Fruit fly (Drosophila melanogaster) whole organism, adult: Measurements from ENCODE around the gene Gycbeta100B.

Experiments
- CG11617 ChIP-seq: fragments of 200-800 bp; sonication (Bioruptor generic); optimal IDR thresholded peaks from 2 replicates; lab custom pipeline; 2017; ENCODE audit warnings: mild to moderate bottlenecking, missing biosample characterization, missing genetic modification reagents, missing genetic modification characterization
- CG12768 ChIP-seq: fragments of 200-800 bp; sonication (Bioruptor generic); optimal IDR thresholded peaks from 2 replicates; lab custom pipeline; 2017; ENCODE audit warnings: missing biosample characterization, missing genetic modification characterization, mild to moderate bottlenecking, moderate library complexity, missing genetic modification reagents
- CG14711 ChIP-seq: fragments of 200-800 bp; sonication (Bioruptor generic); optimal IDR thresholded peaks from 2 replicates; lab custom pipeline; 2018; ENCODE audit warnings: missing biosample characterization, mild to moderate bottlenecking, missing genetic modification characterization, moderate library complexity
- CG1620 ChIP-seq: fragments of 200-800 bp; sonication (Bioruptor generic); optimal IDR thresholded peaks from 2 replicates; lab custom pipeline; 2016; ENCODE audit warnings: missing biosample characterization, missing genetic modification characterization
- CG33017 ChIP-seq: fragments of 200-800 bp; sonication (Bioruptor generic); optimal IDR thresholded peaks from 2 replicates; lab custom pipeline; 2018; ENCODE audit warnings: missing biosample characterization, mild to moderate bottlenecking, missing genetic modification characterization, moderate library complexity
- CG5204 ChIP-seq: fragments of 200-800 bp; sonication (Bioruptor generic); optimal IDR thresholded peaks from 2 replicates; lab custom pipeline; 2016; ENCODE audit warnings: missing biosample characterization, missing genetic modification characterization
- CG7045 ChIP-seq: fragments of 200-800 bp; sonication (Bioruptor generic); optimal IDR thresholded peaks from 2 replicates; lab custom pipeline; 2017; ENCODE audit warnings: missing biosample characterization, mild to moderate bottlenecking, missing genetic modification characterization
- CG7101 ChIP-seq: fragments of 200-800 bp; sonication (Bioruptor generic); optimal IDR thresholded peaks from 2 replicates; lab custom pipeline; 2018; ENCODE audit warnings: missing biosample characterization, mild to moderate bottlenecking, missing genetic modification characterization, moderate library complexity
- Clk ChIP-seq: fragments of 200-800 bp; sonication (Bioruptor generic); optimal IDR thresholded peaks from 2 replicates; lab custom pipeline; 2017; ENCODE audit warnings: missing biosample characterization, missing genetic modification characterization
- Crg-1 ChIP-seq: fragments of 200-800 bp; sonication (Bioruptor generic); optimal IDR thresholded peaks from 2 replicates; lab custom pipeline; 2016; ENCODE audit warnings: missing biosample characterization, missing genetic modification characterization
- Hr96 ChIP-seq: fragments of 200-800 bp; sonication (Bioruptor generic); optimal IDR thresholded peaks from 2 replicates; lab custom pipeline; 2016; ENCODE audit warnings: missing biosample characterization, missing genetic modification characterization
- Mnt ChIP-seq: fragments of 200-800 bp; sonication (Bioruptor generic); optimal IDR thresholded peaks from 2 replicates; lab custom pipeline; 2016; ENCODE audit warnings: missing biosample characterization, mild to moderate bottlenecking, missing genetic modification characterization
- bab1 ChIP-seq: fragments of 200-800 bp; sonication (Bioruptor generic); optimal IDR thresholded peaks from 3 replicates; lab custom pipeline; 2019; ENCODE audit warnings: missing biosample characterization, mild to moderate bottlenecking, missing genetic modification characterization, moderate library complexity
- cic ChIP-seq: fragments of 200-800 bp; sonication (Bioruptor generic); optimal IDR thresholded peaks from 2 replicates; lab custom pipeline; 2017; ENCODE audit warnings: missing biosample characterization, mild to moderate bottlenecking, missing genetic modification characterization, moderate library complexity
- cnc ChIP-seq, 2 experiments: fragments of >200 bp; optimal IDR thresholded peaks; 2 replicates each; lab custom pipeline; 2017
- kay ChIP-seq: fragments of 200-800 bp; sonication (Bioruptor generic); peaks from one replicate; lab custom pipeline; 2016; ENCODE audit warnings: missing biosample characterization, missing genetic modification characterization, borderline replicate concordance
- ovo ChIP-seq: fragments of 200-800 bp; sonication (Bioruptor generic); optimal IDR thresholded peaks from 2 replicates; lab custom pipeline; 2016; ENCODE audit warnings: missing biosample characterization, missing genetic modification characterization
- pad ChIP-seq: fragments of 200-800 bp; sonication (Bioruptor generic); optimal IDR thresholded peaks from 3 replicates; lab custom pipeline; 2017; ENCODE audit warnings: missing biosample characterization, missing genetic modification characterization, mild to moderate bottlenecking, moderate library complexity, missing genetic modification reagents
- tj ChIP-seq: fragments of 200-800 bp; sonication (Bioruptor generic); optimal IDR thresholded peaks from 3 replicates; lab custom pipeline; 2017; ENCODE audit warnings: missing biosample characterization, mild to moderate bottlenecking, missing genetic modification characterization, moderate library complexity
- toe ChIP-seq: fragments of 200-800 bp; sonication (Bioruptor generic); optimal IDR thresholded peaks from 2 replicates; lab custom pipeline; 2016; ENCODE audit warnings: missing biosample characterization, missing genetic modification characterization

Gycbeta100B gene

dm6 chr3R:31123315-31123714, 10.9 kb upstream of the Gycbeta100B start, which contains the start of gene Prosalpha3T:
Prosalpha3T (minus strand) TSS chr3R:31123415.
- TF ChIP-seq Crg-1 (GFP tag; lab: Kevin White, UChicago) (no peak), Clk (GFP tag; lab: Kevin White, UChicago) (no peak)

dm6 chr3R:31125746-31126199, 8.4 kb upstream of the Gycbeta100B start, which contains the start of gene CG15554:
CG15554 (plus strand) TSS chr3R:31126149.
- TF ChIP-seq CG11617 = no peak
- TF ChIP-seq cic (GFP tag; lab: Kevin White, UChicago) = no peak
- TF ChIP-seq tj (GFP tag; lab: Kevin White, UChicago) = no peak
- no peak for TF ChIP-seq CG7101
- no peak for TF ChIP-seq CG1620 (GFP tag; lab: Kevin White, UChicago)
- TF ChIP-seq toe = no peak

- TF ChIP-seq Clk (GFP tag; lab: Kevin White, UChicago) (no peak), tj (GFP tag; lab: Kevin White, UChicago) (no peak), kay (GFP tag; lab: Kevin White, UChicago) (peak; percentile 94), CG11617 (no peak), toe (no peak), Crg-1 (GFP tag; lab: Kevin White, UChicago) (no peak), CG12768 (GFP tag; lab: Kevin White, UChicago) (no peak), ovo (no peak), pad (no peak), CG33017 (tag; lab: Kevin White, UChicago) (peak; percentile 17), Mnt (no peak), Hr96 (GFP tag; lab: Kevin White, UChicago) (no peak), bab1 (GFP tag; lab: Kevin White, UChicago) (peak; percentile 17), CG5204 (GFP tag; lab: Kevin White, UChicago) (no peak), cnc (optimal IDR thresholded peaks at IDR 0.05; lab: Kevin White, UChicago) (no peak), CG7101 (peak; percentile 41), CG14711 (tag; lab: Kevin White, UChicago) (no peak), CG7045 (no peak), cic (GFP tag; lab: Kevin White, UChicago) (peak; percentile 72), CG1620 (GFP tag; lab: Kevin White, UChicago) (no peak)
These were observed 6.8 kb upstream of the Gycbeta100B start for dm6 chr3R:31127357-31127775.

- no peak for TF ChIP-seq cnc (optimal IDR thresholded peaks at IDR 0.05; lab: Kevin White, UChicago)
- no peak for TF ChIP-seq CG7045
- TF ChIP-seq ovo = no peak
- TF ChIP-seq kay (GFP tag; lab: Kevin White, UChicago) = no peak
- no peak for TF ChIP-seq Mnt
- TF ChIP-seq CG5204 (GFP tag; lab: Kevin White, UChicago) = no peak
- no peak for TF ChIP-seq CG33017 (tag; lab: Kevin White, UChicago)
- TF ChIP-seq Hr96 (GFP tag; lab: Kevin White, UChicago) = no peak
- no peak for TF ChIP-seq CG11617
- TF ChIP-seq CG7101 = no peak
These were observed 3.6 kb upstream of the Gycbeta100B start, which contains the start of gene Ktch for dm6 chr3R:31130566-31130965. Ktch (minus strand) TSS chr3R:31130666.

- TF ChIP-seq Clk (GFP tag; lab: Kevin White, UChicago) (no peak), CG7045 (no peak), CG12768 (GFP tag; lab: Kevin White, UChicago) (no peak), kay (GFP tag; lab: Kevin White, UChicago) (no peak), CG33017 (tag; lab: Kevin White, UChicago) (no peak), CG14711 (tag; lab: Kevin White, UChicago) (no peak), CG11617 (no peak), Mnt (no peak), tj (GFP tag; lab: Kevin White, UChicago) (no peak), cnc (optimal IDR thresholded peaks at IDR 0.05; lab: Kevin White, UChicago) (no peak), Hr96 (GFP tag; lab: Kevin White, UChicago) (no peak), CG7101 (no peak), CG5204 (GFP tag; lab: Kevin White, UChicago) (no peak), cic (GFP tag; lab: Kevin White, UChicago) (no peak), pad (no peak), bab1 (GFP tag; lab: Kevin White, UChicago) (no peak), ovo (no peak), CG1620 (GFP tag; lab: Kevin White, UChicago) (no peak), Crg-1 (GFP tag; lab: Kevin White, UChicago) (no peak)
These were observed 7.5 kb downstream of the Gycbeta100B start for dm6 chr3R:31141691-31142090.

- TF ChIP-seq kay (GFP tag; lab: Kevin White, UChicago) (peak; percentile 20), ovo (no peak)
These were observed 12.7 kb downstream of the Gycbeta100B start for dm6 chr3R:31146920-31147319.

dm6 chr3R:31168429-31168828, 34.2 kb downstream of the Gycbeta100B start:
- no peak for TF ChIP-seq Mnt
- TF ChIP-seq pad = no peak
- TF ChIP-seq CG7101 = no peak
- TF ChIP-seq CG12768 (GFP tag; lab: Kevin White, UChicago) = no peak
- no peak for TF ChIP-seq CG1620 (GFP tag; lab: Kevin White, UChicago)
- TF ChIP-seq cic (GFP tag; lab: Kevin White, UChicago) = no peak
- no peak for TF ChIP-seq kay (GFP tag; lab: Kevin White, UChicago)
- no peak for TF ChIP-seq CG7045
- TF ChIP-seq cnc (optimal IDR thresholded peaks at IDR 0.05; lab: Kevin White, UChicago) = no peak
- TF ChIP-seq Hr96 (GFP tag; lab: Kevin White, UChicago) = no peak
- TF ChIP-seq bab1 (GFP tag; lab: Kevin White, UChicago) = no peak
